Worm (Caenorhabditis elegans) whole organism, young adult: Measurements from ENCODE around the gene M02B1.3.

Source experiments
- B0035.1 ChIP-seq: sonication (generic microtip); optimal IDR thresholded peaks from 2 replicates; lab custom pipeline; 2016; ENCODE audit warnings: missing genetic modification characterization, mild to moderate bottlenecking, missing compliant biosample characterization, missing genotype, missing genetic modification reagents
- B0336.3 ChIP-seq: fragments of 200-800 bp; sonication (Bioruptor generic); IDR thresholded peaks from 2 replicates; pipeline ENCODE4 v1.3.6; 2022; ENCODE audit warnings: missing genetic modification characterization, missing compliant biosample characterization
- D2030.7 ChIP-seq: fragments of 200-800 bp; sonication (Bioruptor generic); IDR thresholded peaks from 2 replicates; pipeline ENCODE4 v1.3.6; 2022; ENCODE audit warnings: missing genetic modification reagents, missing genetic modification characterization, missing compliant biosample characterization
- F23B12.7 ChIP-seq: sonication (generic microtip); optimal IDR thresholded peaks from 2 replicates; lab custom pipeline; 2017; ENCODE audit warnings: missing genetic modification characterization, mild to moderate bottlenecking, missing compliant biosample characterization, antibody characterized with exemption, moderate library complexity; ENCODE audit not compliant: insufficient read depth
- F33H1.4 ChIP-seq: fragments of 200-800 bp; sonication (Bioruptor generic); IDR thresholded peaks from 2 replicates; pipeline ENCODE4 v1.3.6; 2022; ENCODE audit warnings: missing genetic modification reagents, missing genetic modification characterization, missing compliant biosample characterization
- F49E8.2 ChIP-seq: sonication (generic microtip); optimal IDR thresholded peaks from 3 replicates; lab custom pipeline; 2017; ENCODE audit warnings: missing genetic modification characterization, mild to moderate bottlenecking, missing compliant biosample characterization, antibody characterized with exemption, moderate library complexity; ENCODE audit not compliant: insufficient read depth
- F52B5.7 ChIP-seq: sonication (generic microtip); optimal IDR thresholded peaks from 2 replicates; lab custom pipeline; 2016; ENCODE audit warnings: mild to moderate bottlenecking, missing genetic modification characterization, missing compliant biosample characterization
- Y53G8AR.9 ChIP-seq: fragments of 200-800 bp; sonication (Bioruptor generic); conservative IDR thresholded peaks from 2 replicates; pipeline ENCODE4 v1.3.6; 2022; ENCODE audit warnings: missing genetic modification reagents, missing genetic modification characterization, missing compliant biosample characterization
- Y56A3A.18 ChIP-seq: fragments of 200-800 bp; sonication (Bioruptor generic); IDR thresholded peaks from 2 replicates; pipeline ENCODE4 v1.3.6; 2022; ENCODE audit warnings: missing genetic modification reagents, missing genetic modification characterization, missing compliant biosample characterization
- Y95B8A.8 ChIP-seq: fragments of 200-800 bp; sonication (Bioruptor generic); IDR thresholded peaks from 2 replicates; pipeline ENCODE4 v1.3.6; 2022; ENCODE audit warnings: missing genetic modification reagents, missing genetic modification characterization, missing compliant biosample characterization
- aptf-3 ChIP-seq: fragments of 200-800 bp; sonication (Bioruptor generic); IDR thresholded peaks from 2 replicates; pipeline ENCODE4 v1.3.6; 2022; ENCODE audit warnings: missing genetic modification characterization, missing compliant biosample characterization
- atf-7 ChIP-seq: sonication (generic microtip); optimal IDR thresholded peaks from 2 replicates; lab custom pipeline; 2017; ENCODE audit warnings: mild to moderate bottlenecking, missing genetic modification characterization, missing compliant biosample characterization
- attf-6 ChIP-seq: fragments of 200-800 bp; sonication (Bioruptor generic); IDR thresholded peaks from 2 replicates; pipeline ENCODE4 v1.3.6; 2022; ENCODE audit warnings: missing genetic modification reagents, missing genetic modification characterization, missing compliant biosample characterization
- cebp-1 ChIP-seq, 2 experiments: fragments of 200-800 bp in 1 of 2; sonication (Bioruptor generic) in 1 of 2; sonication (generic microtip) in 1 of 2; IDR thresholded peaks in 1 of 2; optimal IDR thresholded peaks in 1 of 2; 2 replicates each; pipeline versions ENCODE4 v1.3.6 to Lab custom; 2017 to 2022; ENCODE audit warnings: missing compliant biosample characterization in 2 of 2, missing genetic modification characterization in 2 of 2, mild to moderate bottlenecking in 1 of 2, missing genetic modification reagents in 1 of 2, moderate library complexity in 1 of 2
- ceh-27 ChIP-seq: fragments of 200-800 bp; sonication (Bioruptor generic); optimal IDR thresholded peaks from 2 replicates; lab custom pipeline; 2018; ENCODE audit warnings: mild to moderate bottlenecking, missing genetic modification characterization, moderate library complexity, missing compliant biosample characterization
- ceh-40 ChIP-seq: fragments of 200-800 bp; sonication (Bioruptor generic); IDR thresholded peaks from 2 replicates; pipeline ENCODE4 v1.3.6; 2022; ENCODE audit warnings: missing genetic modification characterization, missing compliant biosample characterization
- ceh-91 ChIP-seq: fragments of 200-800 bp; sonication (Bioruptor generic); IDR thresholded peaks from 2 replicates; pipeline ENCODE4 v1.3.6; 2022; ENCODE audit warnings: missing genetic modification reagents, missing genetic modification characterization, missing compliant biosample characterization
- chd-7 ChIP-seq: sonication (generic microtip); optimal IDR thresholded peaks from 2 replicates; lab custom pipeline; 2016; ENCODE audit warnings: mild to moderate bottlenecking, missing genetic modification characterization, moderate library complexity, missing compliant biosample characterization
- dox-1 ChIP-seq: fragments of 200-800 bp; sonication (Bioruptor generic); IDR thresholded peaks from 2 replicates; pipeline ENCODE4 v1.3.6; 2022; ENCODE audit warnings: missing genetic modification reagents, missing genetic modification characterization, missing compliant biosample characterization
- dpl-1 ChIP-seq: fragments of 150-350 bp; optimal IDR thresholded peaks from 2 replicates; lab custom pipeline; 2014; ENCODE audit warnings: missing biosample characterization, missing genetic modification reagents, missing genetic modification characterization
- efl-1 ChIP-seq: fragments of 150-350 bp; optimal IDR thresholded peaks from 2 replicates; lab custom pipeline; 2014; ENCODE audit warnings: missing biosample characterization, missing genetic modification reagents, missing genetic modification characterization
- ekl-4 ChIP-seq: fragments of 200-800 bp; sonication (Bioruptor generic); IDR thresholded peaks from 2 replicates; pipeline ENCODE4 v1.3.6; 2022; ENCODE audit warnings: missing genetic modification reagents, missing genetic modification characterization, missing compliant biosample characterization
- hmg-1.2 ChIP-seq: fragments of 200-800 bp; sonication (Bioruptor generic); IDR thresholded peaks from 2 replicates; pipeline ENCODE4 v1.3.6; 2022; ENCODE audit warnings: missing genetic modification reagents, missing genetic modification characterization, missing compliant biosample characterization
- hmg-20 ChIP-seq: fragments of 200-800 bp; sonication (Bioruptor generic); IDR thresholded peaks from 2 replicates; pipeline ENCODE4 v1.3.6; 2022; ENCODE audit warnings: missing genetic modification reagents, missing genetic modification characterization, missing compliant biosample characterization
- hrde-1 ChIP-seq: sonication (generic microtip); optimal IDR thresholded peaks from 2 replicates; lab custom pipeline; 2016; ENCODE audit warnings: missing genetic modification characterization, mild to moderate bottlenecking, missing compliant biosample characterization, moderate library complexity, missing genotype, missing genetic modification reagents, borderline replicate concordance
- hsf-1 ChIP-seq: fragments of 200-800 bp; sonication (Bioruptor generic); IDR thresholded peaks from 2 replicates; pipeline ENCODE4 v1.3.6; 2022; ENCODE audit warnings: missing genetic modification reagents, missing genetic modification characterization, missing compliant biosample characterization
- lin-26 ChIP-seq: fragments of 200-800 bp; sonication (Bioruptor generic); IDR thresholded peaks from 2 replicates; pipeline ENCODE4 v1.3.6; 2022; ENCODE audit warnings: missing genetic modification reagents, missing genetic modification characterization, missing compliant biosample characterization
- madf-3 ChIP-seq: fragments of 200-800 bp; sonication (Bioruptor generic); IDR thresholded peaks from 2 replicates; pipeline ENCODE4 v1.3.6; 2022; ENCODE audit warnings: missing genetic modification reagents, missing genetic modification characterization, missing compliant biosample characterization
- madf-6 ChIP-seq: fragments of 200-800 bp; sonication (Bioruptor generic); IDR thresholded peaks from 2 replicates; pipeline ENCODE4 v1.3.6; 2022; ENCODE audit warnings: missing genetic modification reagents, missing genetic modification characterization, missing compliant biosample characterization
- nfyb-1 ChIP-seq: fragments of 200-800 bp; sonication (Bioruptor generic); IDR thresholded peaks from 2 replicates; pipeline ENCODE4 v1.3.6; 2022; ENCODE audit warnings: missing genetic modification reagents, missing genetic modification characterization, missing compliant biosample characterization
- sdz-38 ChIP-seq: sonication (generic microtip); optimal IDR thresholded peaks from 2 replicates; lab custom pipeline; 2016; ENCODE audit warnings: missing genotype, missing genetic modification characterization, missing compliant biosample characterization
- snpc-1.3 ChIP-seq: sonication (generic microtip); optimal IDR thresholded peaks from 2 replicates; lab custom pipeline; 2017; ENCODE audit warnings: missing genetic modification characterization, mild to moderate bottlenecking, missing compliant biosample characterization, antibody characterized with exemption, moderate library complexity, missing genotype, missing genetic modification reagents; ENCODE audit not compliant: insufficient read depth
- snpc-3.4 ChIP-seq: sonication (generic microtip); optimal IDR thresholded peaks from 2 replicates; lab custom pipeline; 2017; ENCODE audit warnings: missing genetic modification characterization, mild to moderate bottlenecking, missing compliant biosample characterization, antibody characterized with exemption, moderate library complexity, missing genotype, missing genetic modification reagents
- snpc-4 ChIP-seq, 5 experiments: fragments of 150-350 bp in 1 of 5; sonication (generic microtip) in 4 of 5; optimal IDR thresholded peaks; 2 replicates each; lab custom pipeline; 2014 to 2018; ENCODE audit warnings: missing genetic modification characterization in 5 of 5, missing biosample characterization in 3 of 5, antibody characterized with exemption in 2 of 5, mild to moderate bottlenecking in 2 of 5, missing compliant biosample characterization in 2 of 5, missing genotype in 2 of 5, moderate library complexity in 2 of 5, missing genetic modification reagents in 1 of 5
- tbp1 ChIP-seq: fragments of 200-800 bp; sonication (Bioruptor generic); optimal IDR thresholded peaks from 2 replicates; lab custom pipeline; 2018; ENCODE audit warnings: mild to moderate bottlenecking, missing genetic modification characterization, missing compliant biosample characterization
- tbx-9 ChIP-seq: sonication (generic microtip); optimal IDR thresholded peaks from 2 replicates; lab custom pipeline; 2016; ENCODE audit warnings: borderline replicate concordance, missing genetic modification characterization, inconsistent platforms, missing compliant biosample characterization
- tlf-1 ChIP-seq: fragments of 200-800 bp; sonication (Bioruptor generic); optimal IDR thresholded peaks from 2 replicates; lab custom pipeline; 2018; ENCODE audit warnings: mild to moderate bottlenecking, missing genetic modification characterization, missing compliant biosample characterization
- xnd-1 ChIP-seq: sonication (generic microtip); optimal IDR thresholded peaks from 2 replicates; lab custom pipeline; 2016; ENCODE audit warnings: missing genotype, missing genetic modification reagents, missing genetic modification characterization, missing compliant biosample characterization
- zfh-2 ChIP-seq: fragments of 200-800 bp; sonication (Bioruptor generic); conservative IDR thresholded peaks from 2 replicates; pipeline ENCODE4 v1.3.6; 2022; ENCODE audit warnings: missing genetic modification reagents, missing genetic modification characterization, missing compliant biosample characterization
- ztf-25 ChIP-seq: fragments of 200-800 bp; sonication (Bioruptor generic); IDR thresholded peaks from 2 replicates; pipeline ENCODE4 v1.3.6; 2022; ENCODE audit warnings: missing genetic modification reagents, missing genetic modification characterization, missing compliant biosample characterization
- ztf-3 ChIP-seq: fragments of 200-800 bp; sonication (Bioruptor generic); optimal IDR thresholded peaks from 2 replicates; lab custom pipeline; 2018; ENCODE audit warnings: mild to moderate bottlenecking, missing genetic modification characterization, missing compliant biosample characterization
- ztf-6 ChIP-seq: fragments of 200-800 bp; sonication (Bioruptor generic); IDR thresholded peaks from 2 replicates; pipeline ENCODE4 v1.3.6; 2022; ENCODE audit warnings: missing genetic modification reagents, missing genetic modification characterization, missing compliant biosample characterization

The M02B1.3 gene

ce11 chrIV:12830829-12831392, 5.4 kb upstream of the M02B1.3 start:
- TF ChIP-seq hmg-1.2 (GFP tag; lab: Robert Waterston, UW) = 0 out of 2 replicates have a peak, but pooled peaks have one; percentile 8
- TF ChIP-seq ceh-27 (GFP tag; lab: Kevin White, UChicago) = no peak
- no peak for TF ChIP-seq hmg-20 (GFP tag; lab: Robert Waterston, UW)
- TF ChIP-seq snpc-3.4 (tag; lab: Kevin White, UChicago) = peak; percentile 0
- peak; percentile 68 for TF ChIP-seq efl-1 (GFP tag; lab: Kevin White, UChicago)
- 0 out of 2 replicates have a peak, but pooled peaks have one; percentile 16 for TF ChIP-seq ztf-25 (GFP tag; lab: Robert Waterston, UW)
- no peak for TF ChIP-seq atf-7 (tag; lab: Kevin White, UChicago)
- no peak for TF ChIP-seq dpl-1
- no peak for TF ChIP-seq hsf-1 (GFP tag; lab: Robert Waterston, UW)
- TF ChIP-seq madf-6 = peak; percentile 61
- TF ChIP-seq ekl-4 (GFP tag; lab: Robert Waterston, UW) = no peak
- TF ChIP-seq hrde-1 = no peak
- TF ChIP-seq ceh-40 (GFP tag; lab: Robert Waterston, UW) = no peak
- TF ChIP-seq B0035.1 (tag; lab: Kevin White, UChicago) = no peak
- TF ChIP-seq aptf-3 (GFP tag; lab: Robert Waterston, UW) = no peak
- TF ChIP-seq F52B5.7 (tag; lab: Kevin White, UChicago) = no peak
- no peak for TF ChIP-seq Y56A3A.18 (GFP tag; lab: Robert Waterston, UW)
- TF ChIP-seq nfyb-1 (GFP tag; lab: Robert Waterston, UW) = no peak
- TF ChIP-seq sdz-38 (tag; lab: Kevin White, UChicago) = no peak
- no peak for TF ChIP-seq tbp1 (GFP tag; lab: Kevin White, UChicago)

- peak; percentile 10 for TF ChIP-seq snpc-4 (GFP tag; optimal IDR thresholded peaks at IDR 0.05; lab: Kevin White, UChicago)
- peak in 3 of 4 experiments; percentile 49 to 80 (median 68) for TF ChIP-seq snpc-4 (tag; optimal IDR thresholded peaks at IDR 0.05; lab: Kevin White, UChicago)
- no peak for TF ChIP-seq ztf-3
- no peak for TF ChIP-seq B0035.1 (tag; lab: Kevin White, UChicago)
- no peak for TF ChIP-seq Y95B8A.8 (GFP tag; lab: Robert Waterston, UW)
- no peak for TF ChIP-seq ztf-6 (GFP tag; lab: Robert Waterston, UW)
- TF ChIP-seq tbp1 (GFP tag; lab: Kevin White, UChicago) = peak; percentile 37
- TF ChIP-seq dox-1 (GFP tag; lab: Robert Waterston, UW) = peak; percentile 54
- TF ChIP-seq cebp-1 (GFP tag; IDR thresholded peaks at IDR 0.05; lab: Robert Waterston, UW) = 0 out of 2 replicates have a peak, but pooled peaks have one; percentile 16
- peak; percentile 90 for TF ChIP-seq cebp-1 (tag; optimal IDR thresholded peaks at IDR 0.05; lab: Kevin White, UChicago)
- TF ChIP-seq F23B12.7 (tag; lab: Kevin White, UChicago) = peak; percentile 20
- peak; percentile 73 for TF ChIP-seq D2030.7 (GFP tag; lab: Robert Waterston, UW)
- TF ChIP-seq ceh-91 (GFP tag; lab: Robert Waterston, UW) = peak; percentile 76
- TF ChIP-seq snpc-3.4 (tag; lab: Kevin White, UChicago) = peak; percentile 83
- TF ChIP-seq F33H1.4 (GFP tag; lab: Robert Waterston, UW) = peak; percentile 70
- TF ChIP-seq efl-1 (GFP tag; lab: Kevin White, UChicago) = peak; percentile 72
- peak; percentile 60 for TF ChIP-seq xnd-1
- no peak for TF ChIP-seq Y53G8AR.9 (GFP tag; lab: Robert Waterston, UW)
- TF ChIP-seq tbx-9 (tag; lab: Kevin White, UChicago) = no peak
- TF ChIP-seq chd-7 (tag; lab: Kevin White, UChicago) = no peak
- TF ChIP-seq madf-3 (GFP tag; lab: Robert Waterston, UW) = no peak
- 0 out of 2 replicates have a peak, but pooled peaks have one; percentile 36 for TF ChIP-seq attf-6 (GFP tag; lab: Robert Waterston, UW)
- peak; percentile 43; the same call in 1 of the 2 replicates for TF ChIP-seq B0336.3
- TF ChIP-seq F49E8.2 (tag; lab: Kevin White, UChicago) = peak; percentile 62
- no peak for TF ChIP-seq lin-26
- no peak for TF ChIP-seq zfh-2 (GFP tag; lab: Robert Waterston, UW)
- no peak for TF ChIP-seq tlf-1 (GFP tag; lab: Kevin White, UChicago)
- TF ChIP-seq snpc-1.3 = peak; percentile 66
- peak; percentile 20; the same call in 1 of the 2 replicates for TF ChIP-seq hmg-1.2 (GFP tag; lab: Robert Waterston, UW)
Measured at ce11 chrIV:12831609-12832500, 4.5 kb upstream of the M02B1.3 start.
